Worm (Caenorhabditis elegans) whole organism, L1 larva: Measurements from ENCODE around the gene nspb-1.

Experiments used
- ceh-82 ChIP-seq, 3 experiments: fragments of 150-350 bp in 1 of 3; sonication (generic microtip) in 2 of 3; optimal IDR thresholded peaks; 2 replicates each; lab custom pipeline; 2014 to 2017; ENCODE audit warnings: missing biosample characterization in 3 of 3, missing genetic modification characterization in 3 of 3
- lin-13 ChIP-seq: fragments of 150-350 bp; optimal IDR thresholded peaks from 2 replicates; lab custom pipeline; 2014; ENCODE audit warnings: missing biosample characterization, missing genetic modification reagents, missing genetic modification characterization
- lin-35 ChIP-seq, 2 experiments: fragments of 150-350 bp; optimal IDR thresholded peaks; 2 replicates each; lab custom pipeline; 2014; ENCODE audit warnings: missing biosample characterization in 2 of 2, missing genetic modification characterization in 2 of 2, missing genetic modification reagents in 2 of 2
- swsn-7 ChIP-seq: sonication (generic microtip); optimal IDR thresholded peaks from 2 replicates; lab custom pipeline; 2016; ENCODE audit warnings: missing genetic modification characterization, missing compliant biosample characterization

ce11 chrIV:6618607-6619006 lies 27.7 kb upstream of the nspb-1 start:
- TF ChIP-seq swsn-7 (tag; lab: Kevin White, UChicago) = no peak
- TF ChIP-seq lin-13 (GFP tag; lab: Kevin White, UChicago) = no peak
- TF ChIP-seq lin-35 (GFP tag; optimal IDR thresholded peaks at IDR 0.05; lab: Kevin White, UChicago) = peak in 1 of 2 experiments; percentile 36
- TF ChIP-seq ceh-82 (tag; optimal IDR thresholded peaks at IDR 0.05; lab: Kevin White, UChicago) = peak in 1 of 3 experiments; percentile 16
